Worm (Caenorhabditis elegans) whole organism, L3 larva: ENCODE results near the gene pfk-1.1.

Experiments used
- R02D3.7 ChIP-seq: fragments of 150-350 bp; optimal IDR thresholded peaks from 2 replicates; lab custom pipeline; 2014; ENCODE audit warnings: missing biosample characterization, missing genetic modification characterization
- ama-1 ChIP-seq: fragments of 150-350 bp; optimal IDR thresholded peaks from 2 replicates; lab custom pipeline; 2018
- ceh-16 ChIP-seq: sonication (generic microtip); optimal IDR thresholded peaks from 2 replicates; lab custom pipeline; 2017; ENCODE audit warnings: missing biosample characterization, missing genetic modification characterization
- ceh-28 ChIP-seq: fragments of 150-350 bp; optimal IDR thresholded peaks from 2 replicates; lab custom pipeline; 2014; ENCODE audit warnings: missing biosample characterization, missing genetic modification reagents, missing genetic modification characterization
- ceh-82 ChIP-seq: fragments of 150-350 bp; optimal IDR thresholded peaks from 2 replicates; lab custom pipeline; 2014; ENCODE audit warnings: missing biosample characterization, missing genetic modification characterization
- ceh-9 ChIP-seq: sonication (generic microtip); optimal IDR thresholded peaks from 2 replicates; lab custom pipeline; 2018; ENCODE audit warnings: missing biosample characterization, missing genetic modification characterization
- egl-5 ChIP-seq: fragments of 150-350 bp; optimal IDR thresholded peaks from 2 replicates; lab custom pipeline; 2017; ENCODE audit warnings: missing biosample characterization, missing genetic modification reagents, missing genetic modification characterization, inconsistent platforms
- elt-1 ChIP-seq: fragments of 150-350 bp; optimal IDR thresholded peaks from 2 replicates; lab custom pipeline; 2014; ENCODE audit warnings: missing biosample characterization, missing genetic modification characterization
- elt-2 ChIP-seq: sonication (generic microtip); optimal IDR thresholded peaks from 2 replicates; lab custom pipeline; 2016; ENCODE audit warnings: missing genetic modification reagents, mild to moderate bottlenecking, missing genetic modification characterization, missing compliant biosample characterization
- fkh-10 ChIP-seq: sonication (generic microtip); optimal IDR thresholded peaks from 2 replicates; lab custom pipeline; 2017; ENCODE audit warnings: missing biosample characterization, missing genetic modification reagents, missing genetic modification characterization
- fkh-2 ChIP-seq: fragments of 150-350 bp; optimal IDR thresholded peaks from 2 replicates; lab custom pipeline; 2014; ENCODE audit warnings: missing biosample characterization, missing genetic modification reagents, missing genetic modification characterization
- fos-1 ChIP-seq: fragments of 150-350 bp; optimal IDR thresholded peaks from 2 replicates; lab custom pipeline; 2014; ENCODE audit warnings: missing biosample characterization, missing genetic modification characterization
- hmg-11 ChIP-seq: sonication (generic microtip); optimal IDR thresholded peaks from 2 replicates; lab custom pipeline; 2016; ENCODE audit warnings: missing genetic modification characterization, missing compliant biosample characterization
- jun-1 ChIP-seq: fragments of 150-350 bp; optimal IDR thresholded peaks from 2 replicates; lab custom pipeline; 2014; ENCODE audit warnings: missing biosample characterization, missing genetic modification reagents, missing genetic modification characterization
- lin-39 ChIP-seq: fragments of 150-350 bp; optimal IDR thresholded peaks from 2 replicates; lab custom pipeline; 2018; ENCODE audit warnings: missing biosample characterization, missing genetic modification reagents, missing genetic modification characterization
- lsy-12 ChIP-seq: sonication (generic microtip); optimal IDR thresholded peaks from 2 replicates; lab custom pipeline; 2016; ENCODE audit warnings: mild to moderate bottlenecking, missing genetic modification characterization, missing compliant biosample characterization
- mdl-1 ChIP-seq: fragments of 150-350 bp; optimal IDR thresholded peaks from 2 replicates; lab custom pipeline; 2014; ENCODE audit warnings: missing biosample characterization, missing genetic modification characterization
- mml-1 ChIP-seq: fragments of 150-350 bp; sonication (generic microtip); optimal IDR thresholded peaks from 3 replicates; lab custom pipeline; 2014; ENCODE audit warnings: missing biosample characterization, missing genetic modification characterization
- nfya-1 ChIP-seq: sonication (generic microtip); optimal IDR thresholded peaks from 2 replicates; lab custom pipeline; 2017; ENCODE audit warnings: missing genetic modification characterization, mild to moderate bottlenecking, missing compliant biosample characterization, antibody characterized with exemption, moderate library complexity; ENCODE audit not compliant: insufficient read depth
- nhr-11 ChIP-seq: fragments of 150-350 bp; optimal IDR thresholded peaks from 2 replicates; lab custom pipeline; 2014; ENCODE audit warnings: missing biosample characterization, missing genetic modification characterization
- nhr-12 ChIP-seq: fragments of 150-350 bp; optimal IDR thresholded peaks from 2 replicates; lab custom pipeline; 2014; ENCODE audit warnings: missing biosample characterization, missing genetic modification characterization
- nhr-23 ChIP-seq: fragments of 150-350 bp; optimal IDR thresholded peaks from 2 replicates; lab custom pipeline; 2014; ENCODE audit warnings: missing biosample characterization, missing genetic modification reagents, missing genetic modification characterization
- nhr-25 ChIP-seq: sonication (generic microtip); optimal IDR thresholded peaks from 2 replicates; lab custom pipeline; 2017; ENCODE audit warnings: missing biosample characterization, missing genetic modification characterization
- nhr-28 ChIP-seq: fragments of 150-350 bp; optimal IDR thresholded peaks from 2 replicates; lab custom pipeline; 2014; ENCODE audit warnings: missing biosample characterization, missing genetic modification characterization
- nhr-43 ChIP-seq: sonication (generic microtip); optimal IDR thresholded peaks from 2 replicates; lab custom pipeline; 2016; ENCODE audit warnings: mild to moderate bottlenecking, missing genetic modification characterization, missing compliant biosample characterization; ENCODE audit not compliant: poor library complexity, severe bottlenecking
- nhr-67 ChIP-seq: fragments of 150-350 bp; optimal IDR thresholded peaks from 2 replicates; lab custom pipeline; 2014; ENCODE audit warnings: missing biosample characterization, missing genetic modification characterization
- nhr-76 ChIP-seq: fragments of 150-350 bp; sonication (generic microtip); optimal IDR thresholded peaks from 5 replicates; lab custom pipeline; 2014; ENCODE audit warnings: missing biosample characterization, missing genetic modification characterization
- pha-4 ChIP-seq: fragments of 150-350 bp; optimal IDR thresholded peaks from 2 replicates; lab custom pipeline; 2014; ENCODE audit warnings: missing biosample characterization, missing genetic modification reagents, missing genetic modification characterization
- pqm-1 ChIP-seq: fragments of 150-350 bp; optimal IDR thresholded peaks from 2 replicates; lab custom pipeline; 2017; ENCODE audit warnings: missing biosample characterization, missing genetic modification characterization, inconsistent platforms
- snpc-4 ChIP-seq: fragments of 150-350 bp; optimal IDR thresholded peaks from 2 replicates; lab custom pipeline; 2014; ENCODE audit warnings: missing biosample characterization, missing genetic modification characterization
- tbx-2 ChIP-seq: sonication (generic microtip); optimal IDR thresholded peaks from 2 replicates; lab custom pipeline; 2016; ENCODE audit warnings: mild to moderate bottlenecking, missing genetic modification characterization, missing compliant biosample characterization
- zag-1 ChIP-seq: fragments of 150-350 bp; optimal IDR thresholded peaks from 2 replicates; lab custom pipeline; 2014; ENCODE audit warnings: missing biosample characterization, missing genetic modification characterization
- ztf-11 ChIP-seq: fragments of 150-350 bp; optimal IDR thresholded peaks from 2 replicates; lab custom pipeline; 2014; ENCODE audit warnings: missing biosample characterization, missing genetic modification characterization
- ztf-4 ChIP-seq: fragments of 150-350 bp; optimal IDR thresholded peaks from 2 replicates; lab custom pipeline; 2014; ENCODE audit warnings: missing biosample characterization, missing genetic modification characterization

pfk-1.1 gene

DNA sequence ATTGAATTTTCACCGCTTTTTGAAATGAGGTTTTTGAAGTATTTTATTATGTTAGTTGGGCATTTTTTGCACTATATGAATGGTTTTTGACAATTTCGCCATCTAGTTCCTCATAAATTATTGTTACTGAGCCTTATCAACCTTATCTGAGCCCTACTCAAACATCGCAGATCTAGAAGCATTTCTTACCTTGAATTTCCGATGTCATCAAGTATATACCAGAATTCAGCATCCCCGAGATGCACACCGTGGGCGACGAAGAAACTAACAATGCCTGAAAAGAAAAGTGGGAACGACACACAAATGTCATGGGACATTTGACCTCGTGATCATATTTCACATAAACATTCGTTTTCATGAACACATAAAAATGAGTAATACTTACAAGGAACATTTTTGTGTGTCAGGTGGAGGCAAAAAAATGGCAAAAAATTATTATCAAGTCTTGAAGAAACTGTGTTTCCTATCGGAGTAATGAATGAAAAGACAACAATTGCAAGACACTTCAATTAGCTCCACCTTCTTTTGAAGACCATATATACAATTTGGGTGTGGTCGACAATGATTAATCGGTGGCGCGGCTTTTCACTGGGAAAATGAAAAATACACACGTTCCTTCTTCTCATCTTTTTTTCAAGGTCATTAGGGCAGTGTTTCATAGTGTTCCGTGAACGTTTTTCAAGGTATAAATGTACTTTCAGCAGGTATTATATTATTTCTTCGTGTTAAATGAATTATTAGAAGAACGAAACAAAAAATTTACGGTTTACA, 31.8 kb downstream of the pfk-1.1 start:
- no peak for TF ChIP-seq ceh-28 (tag; lab: Kevin White, UChicago)
- TF ChIP-seq elt-1 (tag; lab: Kevin White, UChicago), result no peak
- TF ChIP-seq ceh-16 (tag; lab: Kevin White, UChicago), result no peak
- TF ChIP-seq mml-1 (tag; lab: Kevin White, UChicago), result no peak
- TF ChIP-seq pha-4 (tag; lab: Kevin White, UChicago), result peak; percentile 60
- no peak for TF ChIP-seq lin-39 (tag; lab: Kevin White, UChicago)
- TF ChIP-seq nhr-23, result peak; percentile 18
- TF ChIP-seq nhr-67 (tag; lab: Kevin White, UChicago), result no peak
- no peak for TF ChIP-seq nhr-12 (tag; lab: Kevin White, UChicago)
- TF ChIP-seq jun-1 (tag; lab: Kevin White, UChicago), result peak; percentile 56
- no peak for TF ChIP-seq ztf-11 (tag; lab: Kevin White, UChicago)
- TF ChIP-seq elt-2 (tag; lab: Kevin White, UChicago), result peak; percentile 63
- TF ChIP-seq hmg-11 (tag; lab: Kevin White, UChicago), result peak; percentile 15
- peak; percentile 66 for TF ChIP-seq ama-1 (lab: Kevin White, UChicago)
- TF ChIP-seq nhr-25 (tag; lab: Kevin White, UChicago), result peak; percentile 67
- TF ChIP-seq nhr-28 (tag; lab: Kevin White, UChicago), result no peak
- no peak for TF ChIP-seq fos-1 (tag; lab: Kevin White, UChicago)
- TF ChIP-seq nhr-43, result no peak
- TF ChIP-seq egl-5, result peak; percentile 54
- no peak for TF ChIP-seq ztf-4 (tag; lab: Kevin White, UChicago)
- TF ChIP-seq ceh-9, result no peak
- TF ChIP-seq snpc-4, result no peak
- no peak for TF ChIP-seq nfya-1 (tag; lab: Kevin White, UChicago)
- TF ChIP-seq fkh-2 (tag; lab: Kevin White, UChicago), result no peak
- TF ChIP-seq nhr-76, result no peak

DNA sequence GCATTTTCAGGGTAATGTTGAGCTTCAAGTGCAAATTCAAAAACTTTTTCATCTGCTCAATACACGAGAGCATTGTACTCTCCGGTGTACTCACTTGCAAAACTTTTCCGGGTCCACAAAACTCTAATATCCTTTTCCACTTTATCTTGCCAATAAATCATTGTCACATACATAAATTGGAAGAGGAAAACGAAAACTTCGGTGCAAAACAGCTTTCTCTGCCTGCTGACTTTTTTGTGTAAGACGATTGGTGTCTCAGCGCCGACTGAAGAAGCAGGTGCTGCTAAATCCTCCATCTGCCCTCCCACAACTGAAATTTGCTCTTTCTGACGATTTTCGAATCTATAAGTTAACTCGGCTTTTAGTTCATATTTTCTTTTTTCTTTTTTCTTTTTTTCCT, 34.7 kb downstream of the pfk-1.1 start:
- no peak for TF ChIP-seq nhr-25 (tag; lab: Kevin White, UChicago)
- no peak for TF ChIP-seq fkh-2 (tag; lab: Kevin White, UChicago)
- no peak for TF ChIP-seq ceh-82 (tag; lab: Kevin White, UChicago)
- no peak for TF ChIP-seq nhr-76
- no peak for TF ChIP-seq R02D3.7 (tag; lab: Kevin White, UChicago)

DNA sequence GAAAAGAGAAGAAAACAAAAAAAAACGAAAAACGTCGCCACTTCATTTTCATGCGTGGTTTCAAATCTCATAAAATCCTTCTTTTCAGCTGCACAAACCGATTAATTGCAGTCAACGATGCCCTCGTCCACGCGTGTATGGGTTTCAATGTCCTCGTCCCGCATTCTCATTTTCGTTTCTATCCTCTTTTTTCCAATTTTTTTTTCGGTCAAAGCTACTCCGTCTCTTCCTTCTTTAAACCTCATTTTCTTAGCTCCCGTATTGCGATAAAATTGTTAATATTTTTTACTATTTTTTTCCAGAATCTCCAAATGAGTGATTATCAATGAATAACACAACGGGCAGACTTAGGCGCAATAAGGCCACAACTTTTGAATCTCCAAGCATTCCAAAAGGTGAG, 35.5 kb downstream of the pfk-1.1 start, which contains the start of gene aakg-3:
aakg-3 (plus strand) TSS at position 301 of the 400 bp plus-strand sequence.
- peak; percentile 33 for TF ChIP-seq egl-5
- no peak for TF ChIP-seq pqm-1 (tag; lab: Kevin White, UChicago)
- TF ChIP-seq zag-1 (tag; lab: Kevin White, UChicago), result no peak
- TF ChIP-seq nhr-11 (tag; lab: Kevin White, UChicago), result no peak
- TF ChIP-seq nfya-1 (tag; lab: Kevin White, UChicago), result no peak
- TF ChIP-seq fkh-10 (GFP tag; lab: Kevin White, UChicago), result no peak
- no peak for TF ChIP-seq ceh-16 (tag; lab: Kevin White, UChicago)
- TF ChIP-seq ama-1 (lab: Kevin White, UChicago), result no peak

DNA sequence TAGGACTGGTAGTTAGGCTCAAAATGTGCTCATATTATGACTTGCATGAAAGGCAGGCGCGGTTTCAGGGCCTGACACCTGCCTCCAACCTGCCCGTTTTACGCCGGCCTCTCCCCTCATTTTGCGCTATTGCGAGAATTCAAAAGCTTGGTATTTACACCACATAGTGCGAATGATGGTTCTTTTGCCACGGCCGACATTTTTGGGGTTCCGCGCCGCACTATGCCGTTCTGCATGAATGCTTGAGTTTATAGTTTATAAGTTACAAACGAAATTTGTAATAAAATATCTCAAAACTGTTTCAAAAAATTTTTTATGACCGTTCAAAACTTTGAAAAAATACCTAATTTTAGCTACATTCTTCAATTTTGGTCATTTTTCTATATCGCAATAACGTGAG, 37.4 kb downstream of the pfk-1.1 start:
- TF ChIP-seq nhr-11 (tag; lab: Kevin White, UChicago) (no peak), egl-5 (no peak), mdl-1 (tag; lab: Kevin White, UChicago) (no peak), pqm-1 (tag; lab: Kevin White, UChicago) (no peak), tbx-2 (tag; lab: Kevin White, UChicago) (no peak), nhr-25 (tag; lab: Kevin White, UChicago) (no peak), zag-1 (tag; lab: Kevin White, UChicago) (no peak), nhr-43 (no peak), lsy-12 (tag; lab: Kevin White, UChicago) (no peak), nhr-12 (tag; lab: Kevin White, UChicago) (no peak), fkh-2 (tag; lab: Kevin White, UChicago) (no peak), fkh-10 (GFP tag; lab: Kevin White, UChicago) (no peak), ceh-82 (tag; lab: Kevin White, UChicago) (no peak)
